Worm (Caenorhabditis elegans) whole organism, L2 larva: Measurements from ENCODE around the gene nduf-11.

Experiments used
- F13H6.1 ChIP-seq: sonication (generic microtip); optimal IDR thresholded peaks from 2 replicates; lab custom pipeline; 2016; ENCODE audit warnings: missing genetic modification characterization, missing compliant biosample characterization
- R02D3.7 ChIP-seq: fragments of 150-350 bp; optimal IDR thresholded peaks from 2 replicates; lab custom pipeline; 2014; ENCODE audit warnings: missing biosample characterization, missing genetic modification characterization
- Y55F3AM.14 ChIP-seq: fragments of 200-800 bp; sonication (Bioruptor generic); optimal IDR thresholded peaks from 2 replicates; lab custom pipeline; 2018; ENCODE audit warnings: mild to moderate bottlenecking, missing genetic modification characterization, missing compliant biosample characterization
- alr-1 ChIP-seq: fragments of 150-350 bp; optimal IDR thresholded peaks from 2 replicates; lab custom pipeline; 2014; ENCODE audit warnings: missing biosample characterization, missing genetic modification characterization
- aly-2 ChIP-seq: fragments of 150-350 bp; optimal IDR thresholded peaks from 2 replicates; lab custom pipeline; 2014; ENCODE audit warnings: missing biosample characterization, missing genetic modification characterization
- ama-1 ChIP-seq: fragments of 150-350 bp; optimal IDR thresholded peaks from 2 replicates; lab custom pipeline; 2018; ENCODE audit warnings: inconsistent platforms
- ceh-16 ChIP-seq: fragments of 150-350 bp; optimal IDR thresholded peaks from 2 replicates; lab custom pipeline; 2014; ENCODE audit warnings: missing biosample characterization, missing genetic modification characterization
- ceh-82 ChIP-seq: fragments of 150-350 bp; optimal IDR thresholded peaks from 2 replicates; lab custom pipeline; 2014; ENCODE audit warnings: missing biosample characterization, missing genetic modification characterization
- crh-2 ChIP-seq: sonication (generic microtip); optimal IDR thresholded peaks from 2 replicates; lab custom pipeline; 2017; ENCODE audit warnings: missing biosample characterization, missing genetic modification characterization
- dmd-4 ChIP-seq: sonication (generic microtip); optimal IDR thresholded peaks from 2 replicates; lab custom pipeline; 2017; ENCODE audit warnings: missing biosample characterization, missing genetic modification characterization
- egl-27 ChIP-seq: sonication (generic microtip); optimal IDR thresholded peaks from 3 replicates; lab custom pipeline; 2017; ENCODE audit warnings: missing biosample characterization, missing genetic modification reagents, missing genetic modification characterization
- elt-1 ChIP-seq: fragments of 150-350 bp; optimal IDR thresholded peaks from 2 replicates; lab custom pipeline; 2014; ENCODE audit warnings: missing biosample characterization, missing genetic modification characterization
- elt-3 ChIP-seq: sonication (generic microtip); optimal IDR thresholded peaks from 2 replicates; lab custom pipeline; 2017; ENCODE audit warnings: missing biosample characterization, missing genetic modification characterization
- fos-1 ChIP-seq: fragments of 150-350 bp; optimal IDR thresholded peaks from 2 replicates; lab custom pipeline; 2014; ENCODE audit warnings: missing biosample characterization, missing genetic modification characterization
- gmeb-1 ChIP-seq: fragments of 150-350 bp; optimal IDR thresholded peaks from 2 replicates; lab custom pipeline; 2014; ENCODE audit warnings: missing biosample characterization, missing genetic modification characterization
- lin-39 ChIP-seq: fragments of 150-350 bp; optimal IDR thresholded peaks from 2 replicates; lab custom pipeline; 2014; ENCODE audit warnings: missing biosample characterization, missing genetic modification reagents, missing genetic modification characterization
- lsy-2 ChIP-seq, 2 experiments: fragments of 150-350 bp in 1 of 2; sonication (generic microtip) in 1 of 2; optimal IDR thresholded peaks; 2 replicates each; lab custom pipeline; 2014 to 2017; ENCODE audit warnings: missing biosample characterization in 2 of 2, missing genetic modification characterization in 2 of 2
- mab-5 ChIP-seq: fragments of 150-350 bp; optimal IDR thresholded peaks from 2 replicates; lab custom pipeline; 2014; ENCODE audit warnings: missing biosample characterization, missing genetic modification characterization
- mbf-1 ChIP-seq: sonication (generic microtip); optimal IDR thresholded peaks from 2 replicates; lab custom pipeline; 2017; ENCODE audit warnings: missing biosample characterization, missing genetic modification characterization
- mdl-1 ChIP-seq, 2 experiments: fragments of 150-350 bp in 1 of 2; sonication (generic microtip) in 1 of 2; optimal IDR thresholded peaks; 2 replicates each; lab custom pipeline; 2017; ENCODE audit warnings: missing biosample characterization in 2 of 2, missing genetic modification characterization in 2 of 2
- nhr-10 ChIP-seq: sonication (generic microtip); optimal IDR thresholded peaks from 2 replicates; lab custom pipeline; 2017; ENCODE audit warnings: missing biosample characterization, missing genetic modification characterization
- nhr-129 ChIP-seq: fragments of 150-350 bp; optimal IDR thresholded peaks from 2 replicates; lab custom pipeline; 2014; ENCODE audit warnings: missing biosample characterization, missing genetic modification characterization
- nhr-21 ChIP-seq: fragments of 150-350 bp; optimal IDR thresholded peaks from 2 replicates; lab custom pipeline; 2014; ENCODE audit warnings: missing biosample characterization, missing genetic modification characterization
- nhr-23 ChIP-seq: fragments of 150-350 bp; optimal IDR thresholded peaks from 2 replicates; lab custom pipeline; 2014; ENCODE audit warnings: missing biosample characterization, missing genetic modification reagents, missing genetic modification characterization
- nhr-237 ChIP-seq: fragments of 150-350 bp; optimal IDR thresholded peaks from 2 replicates; lab custom pipeline; 2014; ENCODE audit warnings: missing biosample characterization, missing genetic modification characterization
- nhr-6 ChIP-seq: fragments of 150-350 bp; optimal IDR thresholded peaks from 2 replicates; lab custom pipeline; 2014; ENCODE audit warnings: missing biosample characterization, missing genetic modification characterization
- nhr-77 ChIP-seq: fragments of 150-350 bp; optimal IDR thresholded peaks from 2 replicates; lab custom pipeline; 2014; ENCODE audit warnings: missing biosample characterization, missing genetic modification characterization
- peb-1 ChIP-seq: fragments of 150-350 bp; optimal IDR thresholded peaks from 2 replicates; lab custom pipeline; 2014; ENCODE audit warnings: missing biosample characterization, missing genetic modification characterization
- sem-4 ChIP-seq: fragments of 150-350 bp; optimal IDR thresholded peaks from 2 replicates; lab custom pipeline; 2014; ENCODE audit warnings: missing biosample characterization, missing genetic modification reagents, missing genetic modification characterization
- skn-1 ChIP-seq: sonication (generic microtip); optimal IDR thresholded peaks from 2 replicates; lab custom pipeline; 2017; ENCODE audit warnings: missing biosample characterization, missing genetic modification characterization
- sma-3 ChIP-seq: sonication (generic microtip); optimal IDR thresholded peaks from 2 replicates; lab custom pipeline; 2016; ENCODE audit warnings: missing genetic modification reagents, missing genetic modification characterization, missing compliant biosample characterization
- sma-9 ChIP-seq, 2 experiments: fragments of 150-350 bp in 1 of 2; sonication (generic microtip) in 1 of 2; optimal IDR thresholded peaks; 2 replicates each; lab custom pipeline; 2014 to 2016; ENCODE audit warnings: missing genetic modification characterization in 2 of 2, mild to moderate bottlenecking in 1 of 2, missing biosample characterization in 1 of 2, missing compliant biosample characterization in 1 of 2, missing genetic modification reagents in 1 of 2, moderate library complexity in 1 of 2
- snpc-4 ChIP-seq: fragments of 150-350 bp; optimal IDR thresholded peaks from 2 replicates; lab custom pipeline; 2014; ENCODE audit warnings: missing biosample characterization, missing genetic modification characterization
- unc-39 ChIP-seq: fragments of 150-350 bp; optimal IDR thresholded peaks from 2 replicates; lab custom pipeline; 2014; ENCODE audit warnings: missing biosample characterization, missing genetic modification characterization
- zag-1 ChIP-seq: fragments of 150-350 bp; optimal IDR thresholded peaks from 2 replicates; lab custom pipeline; 2014; ENCODE audit warnings: missing biosample characterization, missing genetic modification characterization
- ztf-11 ChIP-seq: sonication (generic microtip); optimal IDR thresholded peaks from 2 replicates; lab custom pipeline; 2017; ENCODE audit warnings: missing biosample characterization, missing genetic modification characterization
- ztf-4 ChIP-seq: fragments of 150-350 bp; optimal IDR thresholded peaks from 2 replicates; lab custom pipeline; 2014; ENCODE audit warnings: missing biosample characterization, missing genetic modification characterization

The nduf-11 gene

ce11 chrII:11347878-11348556, 2.6 kb upstream of the nduf-11 start, which contains the start of the genes B0491.6 and pigm-1 (continued):
- TF ChIP-seq aly-2 (tag; lab: Kevin White, UChicago) (no peak), ama-1 (lab: Kevin White, UChicago) (no peak), mbf-1 (tag; lab: Kevin White, UChicago) (no peak), nhr-23 (tag; lab: Kevin White, UChicago) (no peak), R02D3.7 (tag; lab: Kevin White, UChicago) (no peak), Y55F3AM.14 (GFP tag; lab: Kevin White, UChicago) (no peak), lin-39 (tag; lab: Kevin White, UChicago) (no peak), mdl-1 (tag; optimal IDR thresholded peaks at IDR 0.05; lab: Kevin White, UChicago) (peak in 1 of 2 experiments; percentile 18), F13H6.1 (tag; lab: Kevin White, UChicago) (peak; percentile 80), unc-39 (tag; lab: Kevin White, UChicago) (no peak), skn-1 (tag; lab: Kevin White, UChicago) (peak; percentile 73), nhr-21 (peak; percentile 79), ztf-11 (tag; lab: Kevin White, UChicago) (no peak), zag-1 (peak; percentile 34), fos-1 (peak; percentile 47), ceh-16 (tag; lab: Kevin White, UChicago) (peak; percentile 23), ztf-4 (tag; lab: Kevin White, UChicago) (peak; percentile 71), gmeb-1 (peak; percentile 89), elt-1 (tag; lab: Kevin White, UChicago) (no peak), alr-1 (tag; lab: Kevin White, UChicago) (no peak), lsy-2 (tag; optimal IDR thresholded peaks at IDR 0.05; lab: Kevin White, UChicago) (peak; percentile 45 to 78), nhr-77 (tag; lab: Kevin White, UChicago) (no peak), dmd-4 (tag; lab: Kevin White, UChicago) (no peak)

DNA sequence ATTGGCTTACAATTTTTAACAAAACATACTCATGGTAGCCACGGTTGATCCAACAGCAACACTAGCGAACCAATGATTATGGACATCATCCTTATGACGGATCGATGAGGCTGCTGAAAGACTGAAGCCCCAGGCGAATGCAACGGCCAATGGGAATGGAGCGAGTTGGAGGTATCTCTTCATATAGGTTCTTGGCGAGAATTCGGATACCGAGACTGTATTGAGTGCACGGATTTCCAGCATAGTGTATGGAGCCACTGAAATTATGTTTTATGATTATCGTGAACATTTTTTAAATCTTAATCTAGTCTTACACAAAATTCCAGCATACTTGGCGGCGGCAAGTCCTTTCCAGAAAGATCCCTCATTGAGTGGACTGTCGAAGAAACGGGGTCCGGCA, 866 bp downstream of the nduf-11 start:
- TF ChIP-seq zag-1 (no peak), dmd-4 (tag; lab: Kevin White, UChicago) (no peak), aly-2 (tag; lab: Kevin White, UChicago) (no peak), elt-1 (tag; lab: Kevin White, UChicago) (no peak), F13H6.1 (tag; lab: Kevin White, UChicago) (no peak), sem-4 (no peak), R02D3.7 (tag; lab: Kevin White, UChicago) (no peak), ceh-82 (tag; lab: Kevin White, UChicago) (no peak), skn-1 (tag; lab: Kevin White, UChicago) (no peak), mab-5 (no peak), egl-27 (tag; lab: Kevin White, UChicago) (no peak), lin-39 (tag; lab: Kevin White, UChicago) (no peak), ztf-11 (tag; lab: Kevin White, UChicago) (no peak), nhr-129 (tag; lab: Kevin White, UChicago) (no peak), crh-2 (tag; lab: Kevin White, UChicago) (no peak), snpc-4 (tag; lab: Kevin White, UChicago) (no peak)

DNA sequence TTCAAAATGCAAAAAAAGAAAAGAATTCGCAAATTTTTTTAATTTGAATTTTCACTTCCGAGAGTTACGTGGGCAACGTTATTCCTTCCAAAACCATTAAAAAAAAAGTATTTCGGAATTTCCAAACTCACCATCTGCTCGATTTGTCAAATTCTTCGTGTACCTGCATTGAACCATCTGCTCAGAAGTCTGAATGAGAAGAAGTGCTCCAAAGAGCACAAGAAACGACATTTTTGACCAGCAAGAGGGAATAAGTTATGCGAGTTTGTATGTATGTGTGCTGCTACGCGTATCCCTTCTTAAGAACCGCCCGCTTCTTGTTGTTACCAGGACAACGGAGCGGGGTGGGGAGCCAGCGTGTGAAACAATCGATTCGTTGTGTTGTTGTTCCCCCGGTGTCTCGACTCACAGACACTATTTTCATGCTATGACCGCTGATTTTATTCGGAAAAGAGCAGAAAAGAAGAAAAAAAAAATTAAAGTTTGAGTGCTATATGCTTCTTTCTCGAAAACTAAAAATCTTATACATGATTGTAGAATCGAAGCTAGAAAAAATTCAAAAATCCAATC, 2.0 kb downstream of the nduf-11 start, which contains the start of gene lgc-20:
TSS of gene lgc-20 (minus strand) at position 311 of the 570 bp plus-strand sequence.
- no peak for TF ChIP-seq nhr-129 (tag; lab: Kevin White, UChicago)
- TF ChIP-seq mbf-1 (tag; lab: Kevin White, UChicago) = no peak
- TF ChIP-seq elt-1 (tag; lab: Kevin White, UChicago) = no peak
- TF ChIP-seq sem-4 = no peak
- TF ChIP-seq nhr-21 = no peak
- TF ChIP-seq fos-1 = no peak
- TF ChIP-seq nhr-10 (tag; lab: Kevin White, UChicago) = no peak
- no peak for TF ChIP-seq egl-27 (tag; lab: Kevin White, UChicago)
- no peak for TF ChIP-seq nhr-237 (tag; lab: Kevin White, UChicago)

DNA sequence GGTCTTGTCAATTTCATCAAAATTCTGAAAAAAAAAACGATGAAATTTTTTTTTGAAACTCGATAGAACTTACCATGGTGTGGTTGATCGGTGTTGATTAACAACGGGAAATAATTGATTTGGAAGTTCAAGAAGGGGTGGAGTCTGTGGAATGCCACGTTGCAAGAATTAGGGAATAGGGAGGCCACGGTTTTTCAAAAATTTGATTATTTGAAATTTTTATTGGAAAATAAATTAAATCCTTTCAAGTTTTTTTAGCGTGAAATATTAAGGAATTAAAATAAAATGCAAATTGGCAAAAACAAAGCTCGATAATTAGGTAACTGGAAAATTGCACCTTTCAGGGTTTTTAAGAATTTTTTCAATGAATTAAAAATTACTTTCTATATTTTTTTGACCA, 5.9 kb downstream of the nduf-11 start, which contains the start of gene rmd-3:
TSS of gene rmd-3 (minus strand) at position 101 of the 400 bp plus-strand sequence.
- no peak for TF ChIP-seq egl-27 (tag; lab: Kevin White, UChicago)
- no peak for TF ChIP-seq ama-1 (lab: Kevin White, UChicago)
- no peak for TF ChIP-seq peb-1 (tag; lab: Kevin White, UChicago)
- TF ChIP-seq sma-3 = no peak
- TF ChIP-seq zag-1 = no peak
- no peak for TF ChIP-seq unc-39 (tag; lab: Kevin White, UChicago)
- no peak for TF ChIP-seq ceh-16 (tag; lab: Kevin White, UChicago)
- TF ChIP-seq crh-2 (tag; lab: Kevin White, UChicago) = no peak
- no peak for TF ChIP-seq sma-9 (GFP tag; optimal IDR thresholded peaks at IDR 0.05; lab: Kevin White, UChicago)
- TF ChIP-seq sma-9 (tag; optimal IDR thresholded peaks at IDR 0.05; lab: Kevin White, UChicago) = no peak
- TF ChIP-seq nhr-6 = no peak
- TF ChIP-seq elt-3 (tag; lab: Kevin White, UChicago) = no peak
- TF ChIP-seq mdl-1 (tag; optimal IDR thresholded peaks at IDR 0.05; lab: Kevin White, UChicago) = no peak
- TF ChIP-seq lin-39 (tag; lab: Kevin White, UChicago) = no peak
- no peak for TF ChIP-seq dmd-4 (tag; lab: Kevin White, UChicago)
- TF ChIP-seq elt-1 (tag; lab: Kevin White, UChicago) = no peak
- TF ChIP-seq nhr-23 (tag; lab: Kevin White, UChicago) = no peak
- TF ChIP-seq, all 48 proteins: peak for 0
